Worm (Caenorhabditis elegans) whole organism, early embryonic: ENCODE results near the gene arrd-10.

Source experiments
- B0310.2 ChIP-seq: sonication (generic microtip); optimal IDR thresholded peaks from 2 replicates; lab custom pipeline; 2016; ENCODE audit warnings: mild to moderate bottlenecking, missing genetic modification characterization, missing compliant biosample characterization
- aly-1 ChIP-seq: sonication (generic microtip); optimal IDR thresholded peaks from 2 replicates; lab custom pipeline; 2016; ENCODE audit warnings: missing genetic modification characterization, missing compliant biosample characterization
- ama-1 ChIP-seq: fragments of 150-350 bp; optimal IDR thresholded peaks from 2 replicates; lab custom pipeline; 2014
- ceh-13 ChIP-seq: fragments of 200-800 bp; sonication (Bioruptor generic); optimal IDR thresholded peaks from 2 replicates; lab custom pipeline; 2018; ENCODE audit warnings: mild to moderate bottlenecking, missing genetic modification characterization, missing compliant biosample characterization
- ceh-36 ChIP-seq: sonication (generic microtip); optimal IDR thresholded peaks from 2 replicates; lab custom pipeline; 2016; ENCODE audit warnings: missing genetic modification characterization, inconsistent platforms, missing compliant biosample characterization
- flt-1 ChIP-seq: fragments of 200-800 bp; sonication (Bioruptor generic); IDR thresholded peaks from 2 replicates; pipeline ENCODE4 v1.3.6; 2022; ENCODE audit warnings: missing genetic modification characterization, missing compliant biosample characterization
- hmbx-1 ChIP-seq: sonication (generic microtip); optimal IDR thresholded peaks from 2 replicates; lab custom pipeline; 2016; ENCODE audit warnings: mild to moderate bottlenecking, missing genetic modification characterization, missing compliant biosample characterization
- hmg-4 ChIP-seq: fragments of 200-800 bp; sonication (Bioruptor generic); optimal IDR thresholded peaks from 2 replicates; lab custom pipeline; 2018; ENCODE audit warnings: mild to moderate bottlenecking, missing genetic modification characterization, missing compliant biosample characterization
- pes-1 ChIP-seq: fragments of 200-800 bp; sonication (Bioruptor generic); IDR thresholded peaks from 2 replicates; pipeline ENCODE4 v1.3.6; 2022; ENCODE audit warnings: missing genetic modification reagents, missing genetic modification characterization, missing compliant biosample characterization
- scrt-1 ChIP-seq: fragments of 200-800 bp; sonication (Bioruptor generic); IDR thresholded peaks from 2 replicates; pipeline ENCODE4 v1.3.6; 2022; ENCODE audit warnings: missing genetic modification characterization, missing compliant biosample characterization
- sea-1 ChIP-seq: fragments of 200-800 bp; sonication (Bioruptor generic); conservative IDR thresholded peaks from 2 replicates; pipeline ENCODE4 v1.3.6; 2022; ENCODE audit warnings: missing genetic modification characterization, missing compliant biosample characterization
- tbx-11 ChIP-seq: fragments of 200-800 bp; sonication (Bioruptor generic); IDR thresholded peaks from 2 replicates; pipeline ENCODE4 v1.3.6; 2022; ENCODE audit warnings: missing genetic modification characterization, missing compliant biosample characterization
- tbx-37 ChIP-seq: fragments of 200-800 bp; sonication (Bioruptor generic); conservative IDR thresholded peaks from 2 replicates; pipeline ENCODE4 v1.3.6; 2022; ENCODE audit warnings: missing genetic modification reagents, missing genetic modification characterization, missing compliant biosample characterization
- tra-4 ChIP-seq: sonication (generic microtip); optimal IDR thresholded peaks from 2 replicates; lab custom pipeline; 2017; ENCODE audit warnings: missing genetic modification characterization, missing compliant biosample characterization

DNA sequence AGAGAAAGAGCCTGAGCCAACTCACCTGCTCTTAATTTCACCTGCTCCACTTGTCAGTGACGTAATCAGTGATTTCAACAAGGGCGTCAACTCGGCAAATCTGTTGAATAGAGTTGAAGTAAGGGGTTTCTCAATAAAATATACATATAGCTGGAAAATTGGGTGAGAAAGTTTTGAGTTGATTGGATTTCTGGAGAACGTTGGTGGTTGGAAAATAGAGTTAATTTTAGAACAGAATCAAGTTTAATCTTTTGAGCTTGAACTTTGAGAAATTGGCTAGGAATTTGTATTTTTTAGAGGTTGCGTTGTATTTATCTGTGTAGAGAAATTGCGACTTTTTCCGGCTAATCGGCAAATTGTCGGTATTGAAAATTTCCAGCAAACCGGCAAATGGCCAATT lies 29.7 kb downstream of the arrd-10 start, which contains the start of gene Y38F1A.4:
- TF ChIP-seq ama-1 (lab: Kevin White, UChicago) (no peak), hmg-4 (GFP tag; lab: Kevin White, UChicago) (no peak), tra-4 (tag; lab: Kevin White, UChicago) (no peak), pes-1 (GFP tag; lab: Robert Waterston, UW) (no peak), ceh-36 (tag; lab: Kevin White, UChicago) (no peak), hmbx-1 (tag; lab: Kevin White, UChicago) (no peak), flt-1 (GFP tag; lab: Robert Waterston, UW) (no peak), tbx-11 (GFP tag; lab: Robert Waterston, UW) (no peak), B0310.2 (tag; lab: Kevin White, UChicago) (no peak), tbx-37 (GFP tag; lab: Robert Waterston, UW) (no peak), sea-1 (GFP tag; lab: Robert Waterston, UW) (no peak), aly-1 (tag; lab: Kevin White, UChicago) (no peak), scrt-1 (GFP tag; lab: Robert Waterston, UW) (no peak), ceh-13 (no peak)
